Fruit fly (Drosophila melanogaster) whole organism, pupa: ENCODE measurements around the gene flip.

Source experiments
- CG8301 ChIP-seq: fragments of 200-800 bp; sonication (Bioruptor generic); optimal IDR thresholded peaks from 2 replicates; lab custom pipeline; 2018; ENCODE audit warnings: missing biosample characterization, mild to moderate bottlenecking, missing genetic modification characterization
- CG9948 ChIP-seq: fragments of 200-800 bp; sonication (Bioruptor generic); optimal IDR thresholded peaks from 2 replicates; lab custom pipeline; 2018; ENCODE audit warnings: missing biosample characterization, mild to moderate bottlenecking, missing genetic modification characterization, moderate library complexity
- EcR ChIP-seq: fragments of 200-800 bp; sonication (Bioruptor generic); optimal IDR thresholded peaks from 3 replicates; lab custom pipeline; 2019; ENCODE audit warnings: missing biosample characterization, missing genetic modification characterization, mild to moderate bottlenecking, moderate library complexity, missing genetic modification reagents
- Pif1A ChIP-seq: fragments of 200-800 bp; sonication (Bioruptor generic); optimal IDR thresholded peaks from 3 replicates; lab custom pipeline; 2016; ENCODE audit warnings: missing biosample characterization, missing genetic modification characterization
- fd96Ca ChIP-seq: fragments of 200-800 bp; sonication (Bioruptor generic); IDR thresholded peaks from 3 replicates; pipeline ENCODE4 v1.3.6; 2022; ENCODE audit warnings: missing biosample characterization, missing genetic modification characterization
- rn ChIP-seq: fragments of 200-800 bp; sonication (Bioruptor generic); IDR thresholded peaks from 2 replicates; pipeline ENCODE4 v1.3.6; 2022; ENCODE audit warnings: missing biosample characterization, missing genetic modification characterization

dm6 chr3R:4277828-4278227 lies at the start of gene flip:
- no peak for TF ChIP-seq fd96Ca (GFP tag; lab: Robert Waterston, UW)
- TF ChIP-seq Pif1A, result no peak
- TF ChIP-seq EcR (GFP tag; lab: Kevin White, UChicago), result no peak
- TF ChIP-seq CG9948 (tag; lab: Kevin White, UChicago), result no peak
- TF ChIP-seq CG8301 (tag; lab: Kevin White, UChicago), result no peak
- TF ChIP-seq rn (GFP tag; lab: Robert Waterston, UW), result no peak
